Fruit fly (Drosophila melanogaster) whole organism, embryonic: Measurements from ENCODE around the gene RpL32.

ENCODE experiments used
- CG10565 ChIP-seq: fragments of 200-800 bp; sonication (Bioruptor generic); optimal IDR thresholded peaks from 3 replicates; lab custom pipeline; 2016; ENCODE audit warnings: missing biosample characterization, mild to moderate bottlenecking, missing genetic modification characterization
- CG12071 ChIP-seq: fragments of 200-800 bp; sonication (Bioruptor generic); optimal IDR thresholded peaks from 3 replicates; lab custom pipeline; 2018; ENCODE audit warnings: missing biosample characterization, mild to moderate bottlenecking, missing genetic modification characterization
- CG12236 ChIP-seq: fragments of 200-800 bp; sonication (Bioruptor generic); optimal IDR thresholded peaks from 2 replicates; lab custom pipeline; 2016; ENCODE audit warnings: missing biosample characterization, missing genetic modification characterization
- CG12769 ChIP-seq: fragments of 200-800 bp; sonication (Bioruptor generic); optimal IDR thresholded peaks from 2 replicates; lab custom pipeline; 2019; ENCODE audit warnings: missing biosample characterization, mild to moderate bottlenecking, missing genetic modification characterization, moderate library complexity
- CG13624 ChIP-seq: fragments of 200-800 bp; sonication (Bioruptor generic); optimal IDR thresholded peaks from 2 replicates; lab custom pipeline; 2016; ENCODE audit warnings: missing biosample characterization, missing genetic modification characterization
- CG14014 ChIP-seq: fragments of 200-800 bp; sonication (Bioruptor generic); IDR thresholded peaks from 2 replicates; pipeline ENCODE4 v1.3.6; 2022; ENCODE audit warnings: missing biosample characterization, missing genetic modification characterization
- CG14667 ChIP-seq: fragments of 200-800 bp; sonication (Bioruptor generic); IDR thresholded peaks from 2 replicates; pipeline ENCODE4 v1.3.6; 2022; ENCODE audit warnings: missing biosample characterization, missing genetic modification characterization
- CG1647 ChIP-seq: fragments of 200-800 bp; sonication (Bioruptor generic); optimal IDR thresholded peaks from 3 replicates; lab custom pipeline; 2016; ENCODE audit warnings: missing biosample characterization, missing genetic modification characterization
- CG16863 ChIP-seq: fragments of 200-800 bp; sonication (Bioruptor generic); optimal IDR thresholded peaks from 3 replicates; lab custom pipeline; 2016; ENCODE audit warnings: missing biosample characterization, missing genetic modification characterization
- CG17568 ChIP-seq: fragments of 200-800 bp; sonication (Bioruptor generic); optimal IDR thresholded peaks from 2 replicates; lab custom pipeline; 2018; ENCODE audit warnings: missing biosample characterization, mild to moderate bottlenecking, missing genetic modification characterization, moderate library complexity
- CG18619 ChIP-seq: fragments of 200-800 bp; sonication (Bioruptor generic); optimal IDR thresholded peaks from 3 replicates; lab custom pipeline; 2017; ENCODE audit warnings: missing biosample characterization, mild to moderate bottlenecking, missing genetic modification characterization
- CG2116 ChIP-seq: fragments of 200-800 bp; sonication (Bioruptor generic); optimal IDR thresholded peaks from 3 replicates; lab custom pipeline; 2018; ENCODE audit warnings: missing biosample characterization, mild to moderate bottlenecking, missing genetic modification characterization
- CG2875 ChIP-seq: fragments of 200-800 bp; sonication (Bioruptor generic); optimal IDR thresholded peaks from 2 replicates; lab custom pipeline; 2017; ENCODE audit warnings: missing biosample characterization, mild to moderate bottlenecking, missing genetic modification characterization, missing genetic modification reagents
- CG34422 ChIP-seq: fragments of 200-800 bp; sonication (Bioruptor generic); IDR thresholded peaks from 3 replicates; pipeline ENCODE4 v1.3.6; 2022; ENCODE audit warnings: missing biosample characterization, missing genetic modification characterization
- CG4282 ChIP-seq: fragments of 200-800 bp; sonication (Bioruptor generic); optimal IDR thresholded peaks from 2 replicates; lab custom pipeline; 2016; ENCODE audit warnings: missing biosample characterization, missing genetic modification characterization
- CG43689 ChIP-seq: fragments of 200-800 bp; sonication (Bioruptor generic); IDR thresholded peaks from 2 replicates; pipeline ENCODE4 v1.3.6; 2022; ENCODE audit warnings: missing biosample characterization, missing genetic modification characterization
- CG4730 ChIP-seq: fragments of 200-800 bp; sonication (Bioruptor generic); IDR thresholded peaks from 2 replicates; pipeline ENCODE4 v1.3.6; 2022; ENCODE audit warnings: missing biosample characterization, missing genetic modification characterization
- CG4820 ChIP-seq: fragments of 200-800 bp; sonication (Bioruptor generic); optimal IDR thresholded peaks from 3 replicates; lab custom pipeline; 2016; ENCODE audit warnings: missing biosample characterization, missing genetic modification characterization
- CG4854 ChIP-seq: fragments of 200-800 bp; sonication (Bioruptor generic); optimal IDR thresholded peaks from 2 replicates; lab custom pipeline; 2016; ENCODE audit warnings: missing biosample characterization, missing genetic modification characterization, inconsistent platforms
- CG6254 ChIP-seq: fragments of 200-800 bp; sonication (Bioruptor generic); optimal IDR thresholded peaks from 3 replicates; lab custom pipeline; 2017; ENCODE audit warnings: mild to moderate bottlenecking, missing biosample characterization, missing genetic modification reagents, missing genetic modification characterization
- CG8359 ChIP-seq: fragments of 200-800 bp; sonication (Bioruptor generic); optimal IDR thresholded peaks from 2 replicates; lab custom pipeline; 2017; ENCODE audit warnings: missing biosample characterization, mild to moderate bottlenecking, missing genetic modification characterization, borderline replicate concordance
- CG9727 ChIP-seq: fragments of 200-800 bp; sonication (Bioruptor generic); optimal IDR thresholded peaks from 3 replicates; lab custom pipeline; 2017; ENCODE audit warnings: missing biosample characterization, mild to moderate bottlenecking, missing genetic modification characterization
- CG9876 ChIP-seq: fragments of 200-800 bp; sonication (Bioruptor generic); optimal IDR thresholded peaks from 2 replicates; lab custom pipeline; 2016; ENCODE audit warnings: missing biosample characterization, missing genetic modification characterization
- Fer3 ChIP-seq: fragments of 200-800 bp; sonication (Bioruptor generic); optimal IDR thresholded peaks from 2 replicates; lab custom pipeline; 2018; ENCODE audit warnings: missing biosample characterization, mild to moderate bottlenecking, missing genetic modification characterization, moderate library complexity
- HLH3B ChIP-seq: fragments of 200-800 bp; sonication (Bioruptor generic); IDR thresholded peaks from 2 replicates; pipeline ENCODE4 v1.3.6; 2022; ENCODE audit warnings: missing biosample characterization, missing genetic modification characterization
- Vsx1 ChIP-seq: fragments of 200-800 bp; sonication (Bioruptor generic); optimal IDR thresholded peaks from 2 replicates; lab custom pipeline; 2017; ENCODE audit warnings: missing biosample characterization, mild to moderate bottlenecking, missing genetic modification characterization, missing genetic modification reagents
- br ChIP-seq: fragments of >200 bp; optimal IDR thresholded peaks from 2 replicates; lab custom pipeline; 2017
- chif ChIP-seq, 2 experiments: fragments of 200-800 bp; sonication (Bioruptor generic); optimal IDR thresholded peaks; 3 replicates each; lab custom pipeline; 2016; ENCODE audit warnings: missing biosample characterization in 2 of 2, missing genetic modification characterization in 2 of 2
- crp ChIP-seq, 2 experiments: fragments of 200-800 bp; sonication (Bioruptor generic); optimal IDR thresholded peaks; 2 replicates in 1 of 2; 3 replicates in 1 of 2; lab custom pipeline; 2017; ENCODE audit warnings: missing biosample characterization in 2 of 2, missing genetic modification characterization in 2 of 2, mild to moderate bottlenecking in 1 of 2, moderate library complexity in 1 of 2
- dan ChIP-seq: fragments of 200-800 bp; sonication (Bioruptor generic); IDR thresholded peaks from 2 replicates; pipeline ENCODE4 v1.3.6; 2022; ENCODE audit warnings: missing biosample characterization, missing genetic modification characterization
- eyg ChIP-seq: fragments of 200-800 bp; sonication (Bioruptor generic); optimal IDR thresholded peaks from 3 replicates; lab custom pipeline; 2016; ENCODE audit warnings: missing biosample characterization, missing genetic modification characterization
- gce ChIP-seq: fragments of 200-800 bp; sonication (Bioruptor generic); IDR thresholded peaks from 3 replicates; pipeline ENCODE4 v1.3.6; 2022; ENCODE audit warnings: missing biosample characterization, missing genetic modification characterization
- gem ChIP-seq: fragments of 200-800 bp; sonication (Bioruptor generic); optimal IDR thresholded peaks from 2 replicates; lab custom pipeline; 2019; ENCODE audit warnings: missing biosample characterization, mild to moderate bottlenecking, missing genetic modification characterization, moderate library complexity
- h ChIP-seq: fragments of >200 bp; optimal IDR thresholded peaks from 2 replicates; lab custom pipeline; 2017
- hth ChIP-seq: fragments of >200 bp; optimal IDR thresholded peaks from 2 replicates; lab custom pipeline; 2017; ENCODE audit warnings: inconsistent platforms
- jing ChIP-seq: fragments of 200-800 bp; sonication (Bioruptor generic); optimal IDR thresholded peaks from 2 replicates; lab custom pipeline; 2018; ENCODE audit warnings: missing biosample characterization, mild to moderate bottlenecking, missing genetic modification characterization
- lola ChIP-seq, 3 experiments: fragments of >200 bp in 2 of 3; fragments of 200-800 bp in 1 of 3; sonication (Bioruptor generic) in 1 of 3; optimal IDR thresholded peaks; 2 replicates each; lab custom pipeline; 2017 to 2019; ENCODE audit warnings: missing biosample characterization in 3 of 3, missing genetic modification characterization in 3 of 3, mild to moderate bottlenecking in 1 of 3, moderate library complexity in 1 of 3
- oc ChIP-seq: fragments of 200-800 bp; sonication (Bioruptor generic); optimal IDR thresholded peaks from 2 replicates; lab custom pipeline; 2018; ENCODE audit warnings: missing biosample characterization, mild to moderate bottlenecking, missing genetic modification characterization, moderate library complexity
- org-1 ChIP-seq: fragments of 200-800 bp; sonication (Bioruptor generic); optimal IDR thresholded peaks from 2 replicates; lab custom pipeline; 2017; ENCODE audit warnings: missing biosample characterization, missing genetic modification characterization
- pb ChIP-seq: fragments of 200-800 bp; sonication (Bioruptor generic); optimal IDR thresholded peaks from 3 replicates; lab custom pipeline; 2016; ENCODE audit warnings: missing biosample characterization, missing genetic modification characterization
- pzg ChIP-seq: fragments of 200-800 bp; sonication (Bioruptor generic); optimal IDR thresholded peaks from 3 replicates; lab custom pipeline; 2018; ENCODE audit warnings: missing biosample characterization, mild to moderate bottlenecking, missing genetic modification characterization, moderate library complexity
- row ChIP-seq: fragments of 200-800 bp; sonication (Bioruptor generic); IDR thresholded peaks from 3 replicates; pipeline ENCODE4 v1.3.6; 2022; ENCODE audit warnings: missing biosample characterization, missing genetic modification characterization
- scrt ChIP-seq: fragments of 200-800 bp; sonication (Bioruptor generic); optimal IDR thresholded peaks from 2 replicates; lab custom pipeline; 2018; ENCODE audit warnings: missing biosample characterization, mild to moderate bottlenecking, missing genetic modification characterization, moderate library complexity
- shn ChIP-seq: fragments of 200-800 bp; sonication (Bioruptor generic); optimal IDR thresholded peaks from 3 replicates; lab custom pipeline; 2016; ENCODE audit warnings: missing biosample characterization, missing genetic modification characterization
- sisA ChIP-seq: fragments of 200-800 bp; sonication (Bioruptor generic); IDR thresholded peaks from 2 replicates; pipeline ENCODE4 v1.3.6; 2022; ENCODE audit warnings: missing biosample characterization, missing genetic modification characterization
- so ChIP-seq: fragments of 200-800 bp; sonication (Bioruptor generic); IDR thresholded peaks from 3 replicates; pipeline ENCODE4 v1.3.6; 2022; ENCODE audit warnings: missing biosample characterization, missing genetic modification characterization
- toy ChIP-seq: fragments of 200-800 bp; sonication (Bioruptor generic); IDR thresholded peaks from 2 replicates; pipeline ENCODE4 v1.3.6; 2022; ENCODE audit warnings: missing biosample characterization, missing genetic modification characterization
- twi ChIP-seq: fragments of 200-800 bp; optimal IDR thresholded peaks from 2 replicates; lab custom pipeline; 2019; ENCODE audit warnings: missing biosample characterization, mild to moderate bottlenecking, missing genetic modification characterization, moderate library complexity
- vfl ChIP-seq: fragments of 200-800 bp; sonication (Bioruptor generic); optimal IDR thresholded peaks from 2 replicates; lab custom pipeline; 2016; ENCODE audit warnings: missing biosample characterization, missing genetic modification characterization

The RpL32 gene

dm6 chr3R:30046029-30047001 lies at the start of gene RpL32, which contains the start of gene CG7943 (continued):
- TF ChIP-seq CG17568 (GFP tag; lab: Kevin White, UChicago): no peak
- peak; percentile 86 for TF ChIP-seq CG16863 (GFP tag; lab: Kevin White, UChicago)
- TF ChIP-seq h (lab: Kevin White, UChicago): no peak
- TF ChIP-seq CG4854 (GFP tag; lab: Kevin White, UChicago): peak; percentile 92
- peak; percentile 89 for TF ChIP-seq Vsx1 (GFP tag; lab: Kevin White, UChicago)
- TF ChIP-seq CG12769 (tag; lab: Kevin White, UChicago): peak; percentile 82
- TF ChIP-seq jing (GFP tag; lab: Kevin White, UChicago): peak; percentile 66
- TF ChIP-seq gce (GFP tag; lab: Robert Waterston, UW): peak; percentile 79
- peak; percentile 90 for TF ChIP-seq org-1 (GFP tag; lab: Kevin White, UChicago)
- TF ChIP-seq CG4820 (GFP tag; lab: Kevin White, UChicago): peak; percentile 92
- TF ChIP-seq CG6254: peak; percentile 100
- TF ChIP-seq CG10565: peak; percentile 90
- peak; percentile 81 for TF ChIP-seq oc (tag; lab: Kevin White, UChicago)
- TF ChIP-seq pb (GFP tag; lab: Kevin White, UChicago): peak; percentile 96
- TF ChIP-seq vfl (GFP tag; lab: Kevin White, UChicago): peak; percentile 94
- peak; percentile 97 for TF ChIP-seq sisA (GFP tag; lab: Robert Waterston, UW)
- TF ChIP-seq CG12236 (GFP tag; lab: Kevin White, UChicago): peak; percentile 87
- peak; percentile 93 for TF ChIP-seq HLH3B (GFP tag; lab: Robert Waterston, UW)
- peak; percentile 97 for TF ChIP-seq CG9727
- TF ChIP-seq lola (GFP tag; optimal IDR thresholded peaks at IDR 0.05; lab: Kevin White, UChicago): peak in 1 of 3 experiments; percentile 70
- peak; percentile 89 for TF ChIP-seq CG43689
- peak; percentile 92 for TF ChIP-seq CG1647 (GFP tag; lab: Kevin White, UChicago)
- peak; percentile 70 for TF ChIP-seq twi
- peak; percentile 92 for TF ChIP-seq pzg
- peak; percentile 87 for TF ChIP-seq scrt (GFP tag; lab: Kevin White, UChicago)
- TF ChIP-seq toy (GFP tag; lab: Robert Waterston, UW): peak; percentile 87
- TF ChIP-seq CG14667 (GFP tag; lab: Robert Waterston, UW): peak; percentile 89
- TF ChIP-seq CG2116 (GFP tag; lab: Kevin White, UChicago): peak; percentile 95
- peak; percentile 83 for TF ChIP-seq CG2875 (GFP tag; lab: Kevin White, UChicago)
- peak; percentile 96 for TF ChIP-seq row (GFP tag; lab: Robert Waterston, UW)
- peak; percentile 95 for TF ChIP-seq Fer3 (tag; lab: Kevin White, UChicago)
- TF ChIP-seq dan (GFP tag; lab: Robert Waterston, UW): peak; percentile 84
- TF ChIP-seq CG4730 (GFP tag; lab: Robert Waterston, UW): peak; percentile 86
- TF ChIP-seq so: peak; percentile 98
- peak; percentile 85 for TF ChIP-seq CG8359
- peak; percentile 94 for TF ChIP-seq CG18619 (GFP tag; lab: Kevin White, UChicago)
- peak; percentile 90 for TF ChIP-seq gem (tag; lab: Kevin White, UChicago)
- TF ChIP-seq crp (GFP tag; optimal IDR thresholded peaks at IDR 0.05; lab: Kevin White, UChicago): peak; percentile 35 to 91
- peak; percentile 94 for TF ChIP-seq CG4282
- peak; percentile 97 for TF ChIP-seq CG9876
- TF ChIP-seq CG13624: peak; percentile 95
- peak; percentile 94 for TF ChIP-seq CG12071 (GFP tag; lab: Kevin White, UChicago)
- TF ChIP-seq chif (GFP tag; optimal IDR thresholded peaks at IDR 0.05; lab: Kevin White, UChicago): peak; percentile 80 to 97
- peak; percentile 95 for TF ChIP-seq shn (GFP tag; lab: Kevin White, UChicago)
- peak; percentile 97 for TF ChIP-seq CG34422 (GFP tag; lab: Robert Waterston, UW)
- TF ChIP-seq hth (lab: Kevin White, UChicago): no peak
- TF ChIP-seq br (lab: Kevin White, UChicago): no peak
- peak; percentile 96 for TF ChIP-seq eyg (GFP tag; lab: Kevin White, UChicago)
- peak; percentile 96 for TF ChIP-seq CG14014 (GFP tag; lab: Robert Waterston, UW)
